Worm (Caenorhabditis elegans): ENCODE results near the gene oac-55.

Gene oac-55

DNA sequence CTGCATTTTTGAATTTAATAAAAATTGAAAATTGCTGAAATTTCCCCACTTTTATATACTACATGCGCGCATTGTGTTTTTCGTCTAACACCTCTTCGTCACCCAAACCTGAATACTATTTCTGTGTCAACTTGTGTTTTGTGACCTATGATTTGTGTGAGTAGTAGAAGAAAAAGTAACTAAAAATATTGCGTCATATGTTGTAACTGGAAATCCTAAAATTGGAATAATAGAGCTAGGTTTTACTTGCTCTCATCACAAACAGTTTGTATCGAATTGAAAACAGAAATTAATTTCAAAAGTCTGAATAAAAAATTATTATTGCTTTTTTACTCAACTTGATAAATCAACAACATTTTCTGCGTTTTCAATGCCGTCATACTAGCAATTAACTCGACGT, 44.6 kb downstream of the oac-55 start, which contains the start of gene R08F11.4:
TSS of gene R08F11.4 (minus strand) at position 29 of the 400 bp plus-strand sequence.
- TF ChIP-seq ceh-82 (tag; optimal IDR thresholded peaks at IDR 0.05) (no peak), nhr-6 (tag; optimal IDR thresholded peaks at IDR 0.05) (no peak), unc-62 (GFP tag; optimal IDR thresholded peaks at IDR 0.05 in 1 of 2) (peak in 1 of 2 experiments; percentile 54), unc-62 (tag; optimal IDR thresholded peaks at IDR 0.05) (no peak), ceh-44 (GFP tag; IDR thresholded peaks at IDR 0.05) (no peak), madf-5 (GFP tag; IDR thresholded peaks at IDR 0.05) (no peak), R02D3.7 (tag; optimal IDR thresholded peaks at IDR 0.05) (no peak), dmd-9 (GFP tag; IDR thresholded peaks at IDR 0.05) (no peak), nhr-28 (tag; optimal IDR thresholded peaks at IDR 0.05) (peak; percentile 81), ztf-7 (tag; optimal IDR thresholded peaks at IDR 0.05) (peak; percentile 95), mxl-3 (GFP tag; optimal IDR thresholded peaks at IDR 0.05) (no peak), lin-29 (GFP tag; IDR thresholded peaks at IDR 0.05) (no peak), daf-12 (tag; optimal IDR thresholded peaks at IDR 0.05) (no peak), nhr-10 (tag; optimal IDR thresholded peaks at IDR 0.05) (no peak), unc-39 (tag; optimal IDR thresholded peaks at IDR 0.05) (no peak), daf-16 (GFP tag; optimal IDR thresholded peaks at IDR 0.05) (no peak), daf-16 (tag; optimal IDR thresholded peaks at IDR 0.05) (no peak), lin-13 (GFP tag; optimal IDR thresholded peaks at IDR 0.05) (no peak), pqm-1 (tag; optimal IDR thresholded peaks at IDR 0.05) (peak; percentile 48), aha-1 (tag) (peak; percentile 71), skn-1 (tag; optimal IDR thresholded peaks at IDR 0.05) (no peak), ama-1 (optimal IDR thresholded peaks at IDR 0.05) (no peak)

ce11 chrV:3805961-3806360, 45.0 kb downstream of the oac-55 start, which contains the start of gene srw-7:
TSS of gene srw-7 (plus strand) at chrV:3806261.
- TF ChIP-seq ztf-7 (tag; optimal IDR thresholded peaks at IDR 0.05) (no peak), tag-97 (GFP tag; IDR thresholded peaks at IDR 0.05) (no peak), lin-29 (GFP tag; IDR thresholded peaks at IDR 0.05) (no peak), nhr-42 (GFP tag; IDR thresholded peaks at IDR 0.05) (no peak), ceh-32 (tag; optimal IDR thresholded peaks at IDR 0.05; ENCODE audit: poor library complexity) (no peak), pha-4 (GFP tag; IDR thresholded peaks at IDR 0.05) (no peak), pha-4 (tag; optimal IDR thresholded peaks at IDR 0.05) (no peak), ctbp-1 (GFP tag; IDR thresholded peaks at IDR 0.05) (no peak), attf-4 (tag; optimal IDR thresholded peaks at IDR 0.05) (no peak), jun-1 (tag; optimal IDR thresholded peaks at IDR 0.05) (no peak), unc-130 (GFP tag; optimal IDR thresholded peaks at IDR 0.05) (no peak), tra-1 (GFP tag; IDR thresholded peaks at IDR 0.05) (no peak), unc-39 (tag; optimal IDR thresholded peaks at IDR 0.05) (no peak), aly-2 (tag; optimal IDR thresholded peaks at IDR 0.05) (no peak), nhr-25 (tag; optimal IDR thresholded peaks at IDR 0.05; ENCODE audit: borderline replicate concordance, insufficient read depth) (no peak), ceh-62 (tag; optimal IDR thresholded peaks at IDR 0.05) (no peak)

ce11 chrV:3807846-3808245, 46.9 kb downstream of the oac-55 start:
- TF ChIP-seq unc-130 (GFP tag; optimal IDR thresholded peaks at IDR 0.05) (no peak), skn-1 (tag; optimal IDR thresholded peaks at IDR 0.05) (no peak), lin-1 (GFP tag; IDR thresholded peaks at IDR 0.05) (no peak), hlh-30 (tag; optimal IDR thresholded peaks at IDR 0.05; ENCODE audit: insufficient read depth) (no peak), ztf-11 (tag; optimal IDR thresholded peaks at IDR 0.05) (no peak), zag-1 (tag; optimal IDR thresholded peaks at IDR 0.05) (no peak), ama-1 (optimal IDR thresholded peaks at IDR 0.05) (no peak)

DNA sequence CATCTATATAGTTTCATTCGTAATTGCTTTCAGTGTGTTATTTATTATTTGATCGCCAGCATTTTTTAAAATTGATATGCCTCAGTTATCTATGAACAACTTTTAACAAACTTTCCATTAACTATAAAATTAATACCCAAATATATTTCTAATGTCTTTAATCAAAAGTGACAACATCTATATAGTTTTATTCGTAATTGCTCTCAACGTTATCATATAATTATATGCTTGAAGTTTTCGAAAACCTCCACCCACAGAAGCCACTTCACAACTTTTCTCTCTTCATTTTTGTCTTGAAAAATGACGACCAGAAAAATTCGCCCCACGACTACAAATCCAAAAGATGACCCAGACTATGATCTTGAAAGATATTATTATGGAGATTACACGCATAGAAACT, 47.4 kb downstream of the oac-55 start, which contains the start of gene srw-6:
TSS of gene srw-6 (plus strand) at position 301 of the 400 bp plus-strand sequence.
- no peak for TF ChIP-seq R02D3.7 (tag; optimal IDR thresholded peaks at IDR 0.05)
- TF ChIP-seq nhr-77 (tag; optimal IDR thresholded peaks at IDR 0.05): no peak
- no peak for TF ChIP-seq nhr-111 (GFP tag; optimal IDR thresholded peaks at IDR 0.05)
- no peak for TF ChIP-seq mes-2 (tag; optimal IDR thresholded peaks at IDR 0.05; ENCODE audit: poor library complexity, severe bottlenecking)
- TF ChIP-seq snpc-4 (tag; optimal IDR thresholded peaks at IDR 0.05): no peak
- TF ChIP-seq nhr-10 (tag; optimal IDR thresholded peaks at IDR 0.05): no peak
- TF ChIP-seq ztf-7 (tag; optimal IDR thresholded peaks at IDR 0.05): no peak
- no peak for TF ChIP-seq T20F7.1 (GFP tag; optimal IDR thresholded peaks at IDR 0.05)
- no peak for TF ChIP-seq daf-12 (tag; optimal IDR thresholded peaks at IDR 0.05)
- no peak for TF ChIP-seq Y48G9A.11 (GFP tag; IDR thresholded peaks at IDR 0.05)
- no peak for TF ChIP-seq lin-38 (GFP tag; IDR thresholded peaks at IDR 0.05)
- TF ChIP-seq nhr-237 (tag; optimal IDR thresholded peaks at IDR 0.05): no peak
